Worm (Caenorhabditis elegans) whole organism, L1 larva: ENCODE data around the gene F25E5.2.

Experiments
- grh-1 ChIP-seq: fragments of 200-800 bp; sonication (Bioruptor generic); IDR thresholded peaks from 2 replicates; pipeline ENCODE4 v1.3.6; 2022; ENCODE audit warnings: missing genetic modification reagents, missing genetic modification characterization, missing compliant biosample characterization
- mdl-1 ChIP-seq, 2 experiments: fragments of 150-350 bp; optimal IDR thresholded peaks; 2 replicates each; lab custom pipeline; 2014 to 2017; ENCODE audit warnings: missing biosample characterization in 2 of 2, missing genetic modification characterization in 2 of 2, inconsistent platforms in 1 of 2
- nhr-12 ChIP-seq: sonication (generic microtip); optimal IDR thresholded peaks from 2 replicates; lab custom pipeline; 2017; ENCODE audit warnings: missing biosample characterization, missing genetic modification characterization
- nhr-47 ChIP-seq: sonication (generic microtip); optimal IDR thresholded peaks from 2 replicates; lab custom pipeline; 2016; ENCODE audit warnings: mild to moderate bottlenecking, missing genetic modification characterization, moderate library complexity, missing compliant biosample characterization
- snpc-4 ChIP-seq: fragments of 150-350 bp; optimal IDR thresholded peaks from 2 replicates; lab custom pipeline; 2014; ENCODE audit warnings: missing biosample characterization, missing genetic modification characterization
- sup-37 ChIP-seq: fragments of 200-800 bp; sonication (Bioruptor generic); optimal IDR thresholded peaks from 2 replicates; lab custom pipeline; 2018; ENCODE audit warnings: mild to moderate bottlenecking, missing genetic modification characterization, missing compliant biosample characterization
- unc-30 ChIP-seq: sonication (generic microtip); optimal IDR thresholded peaks from 2 replicates; lab custom pipeline; 2017; ENCODE audit warnings: missing biosample characterization, missing genetic modification characterization

- TF ChIP-seq nhr-47 = no peak
- TF ChIP-seq unc-30 = no peak
- no peak for TF ChIP-seq mdl-1 (tag; optimal IDR thresholded peaks at IDR 0.05; lab: Kevin White, UChicago)
- no peak for TF ChIP-seq grh-1 (GFP tag; lab: Robert Waterston, UW)
- TF ChIP-seq snpc-4 (tag; lab: Kevin White, UChicago) = no peak
- no peak for TF ChIP-seq sup-37 (GFP tag; lab: Kevin White, UChicago)
- no peak for TF ChIP-seq nhr-12 (tag; lab: Kevin White, UChicago)
Measured at ce11 chrV:7437985-7438384, 17.1 kb upstream of the F25E5.2 start, which contains the start of gene F25E5.16.
